Worm (Caenorhabditis elegans): ENCODE data around the gene C08B11.9.

DNA sequence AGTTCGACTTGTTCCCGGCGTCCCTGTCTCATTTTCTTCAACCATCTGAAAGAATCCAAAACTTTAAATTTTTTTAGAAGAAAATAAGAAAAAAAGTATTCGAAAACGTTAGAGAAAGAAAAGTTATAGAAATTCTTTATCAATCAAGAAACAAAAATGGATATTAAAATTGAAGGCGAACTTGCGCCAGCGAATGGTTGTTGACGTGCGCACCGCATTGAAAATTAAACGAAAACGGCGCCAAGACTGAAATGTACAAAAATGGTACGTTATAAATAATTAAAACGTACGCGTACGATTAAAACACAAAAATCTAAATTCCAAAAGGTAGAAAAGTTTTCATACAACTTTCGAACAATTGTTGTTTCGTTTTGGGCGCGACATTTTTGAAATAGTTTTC lies 48.8 kb upstream of the C08B11.9 start, which contains the start of gene K02C4.3:
- TF ChIP-seq D2030.7 (GFP tag; IDR thresholded peaks at IDR 0.05) (no peak), F37B4.10 (GFP tag; IDR thresholded peaks at IDR 0.05) (no peak)
